Worm (Caenorhabditis elegans): ENCODE results near the gene Y49F6B.13.

Gene Y49F6B.13

ce11 chrII:3438280-3438679, 33.2 kb downstream of the Y49F6B.13 start:
- TF ChIP-seq blmp-1 (tag; optimal IDR thresholded peaks at IDR 0.05; ENCODE audit: insufficient read depth) (peak; percentile 39), C34F6.9 (tag; optimal IDR thresholded peaks at IDR 0.05) (no peak), unc-62 (GFP tag; optimal IDR thresholded peaks at IDR 0.05) (no peak), peb-1 (tag; optimal IDR thresholded peaks at IDR 0.05) (no peak), unc-39 (tag; optimal IDR thresholded peaks at IDR 0.05) (no peak)

- no peak for TF ChIP-seq nhr-6 (tag; optimal IDR thresholded peaks at IDR 0.05)
- no peak for TF ChIP-seq peb-1 (tag; optimal IDR thresholded peaks at IDR 0.05)
- TF ChIP-seq lin-11 (tag; optimal IDR thresholded peaks at IDR 0.05) = no peak
- TF ChIP-seq unc-39 (tag; optimal IDR thresholded peaks at IDR 0.05) = no peak
- TF ChIP-seq nhr-237 (tag; optimal IDR thresholded peaks at IDR 0.05) = no peak
- no peak for TF ChIP-seq egl-27 (tag; optimal IDR thresholded peaks at IDR 0.05)
- TF ChIP-seq sma-3 (GFP tag; optimal IDR thresholded peaks at IDR 0.05) = no peak
- TF ChIP-seq lin-13 (GFP tag; optimal IDR thresholded peaks at IDR 0.05) = no peak
- TF ChIP-seq lsy-2 (tag; optimal IDR thresholded peaks at IDR 0.05) = no peak
- TF ChIP-seq nhr-12 (tag; optimal IDR thresholded peaks at IDR 0.05) = no peak
- no peak for TF ChIP-seq sma-9 (GFP tag; optimal IDR thresholded peaks at IDR 0.05)
- no peak for TF ChIP-seq sma-9 (tag; optimal IDR thresholded peaks at IDR 0.05)
- no peak for TF ChIP-seq mdl-1 (tag; optimal IDR thresholded peaks at IDR 0.05)
- TF ChIP-seq unc-55 (GFP tag; optimal IDR thresholded peaks at IDR 0.05) = no peak
- no peak for TF ChIP-seq aly-2 (tag; optimal IDR thresholded peaks at IDR 0.05)
- TF ChIP-seq nhr-11 (tag; optimal IDR thresholded peaks at IDR 0.05) = no peak
- no peak for TF ChIP-seq F13H6.1 (tag; optimal IDR thresholded peaks at IDR 0.05)
Observed at ce11 chrII:3437393-3437792, 34.1 kb downstream of the Y49F6B.13 start.

DNA sequence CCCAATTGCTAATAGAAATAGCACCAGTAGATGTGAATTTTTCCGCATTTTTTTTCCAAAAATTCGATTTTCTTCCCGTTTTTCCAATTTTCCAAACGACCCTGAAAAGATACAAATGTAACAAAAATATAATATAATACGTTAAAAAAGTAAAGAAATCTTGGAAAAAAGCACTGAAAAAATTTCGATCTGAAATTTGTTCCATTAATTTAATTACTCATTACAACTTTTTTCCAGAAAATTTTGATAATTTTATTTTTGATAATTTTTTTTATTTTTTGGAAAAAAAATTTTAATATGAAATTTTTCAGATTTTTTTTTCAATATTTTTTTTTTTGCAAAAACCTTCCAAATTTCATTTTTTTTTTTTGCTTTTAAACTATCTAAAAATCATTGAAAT, 35.1 kb downstream of the Y49F6B.13 start, which contains the start of gene skpo-2:
Gene skpo-2 (minus strand): TSS at position 101 of the 400 bp plus-strand sequence.
- no peak for TF ChIP-seq ZK546.5 (tag; optimal IDR thresholded peaks at IDR 0.05)
- no peak for TF ChIP-seq mdl-1 (tag; optimal IDR thresholded peaks at IDR 0.05)
- TF ChIP-seq F13H6.1 (tag; optimal IDR thresholded peaks at IDR 0.05) = no peak
- TF ChIP-seq lin-11 (tag; optimal IDR thresholded peaks at IDR 0.05) = no peak
- TF ChIP-seq aly-2 (tag; optimal IDR thresholded peaks at IDR 0.05) = no peak
- TF ChIP-seq unc-39 (tag; optimal IDR thresholded peaks at IDR 0.05) = no peak
- TF ChIP-seq nhr-25 (tag; optimal IDR thresholded peaks at IDR 0.05) = no peak
- TF ChIP-seq sem-4 (tag; optimal IDR thresholded peaks at IDR 0.05) = no peak
- no peak for TF ChIP-seq ztf-11 (tag; optimal IDR thresholded peaks at IDR 0.05)
- TF ChIP-seq zag-1 (tag; optimal IDR thresholded peaks at IDR 0.05) = no peak
- TF ChIP-seq nhr-129 (tag; optimal IDR thresholded peaks at IDR 0.05) = no peak
- no peak for TF ChIP-seq nhr-11 (tag; optimal IDR thresholded peaks at IDR 0.05)
- TF ChIP-seq fos-1 (tag; optimal IDR thresholded peaks at IDR 0.05) = no peak
- TF ChIP-seq unc-62 (GFP tag; optimal IDR thresholded peaks at IDR 0.05) = no peak
- no peak for TF ChIP-seq elt-3 (tag; optimal IDR thresholded peaks at IDR 0.05)
- no peak for TF ChIP-seq C34F6.9 (tag; optimal IDR thresholded peaks at IDR 0.05)
- no peak for TF ChIP-seq ztf-4 (tag; optimal IDR thresholded peaks at IDR 0.05)
- no peak for TF ChIP-seq nhr-23 (tag; optimal IDR thresholded peaks at IDR 0.05)
- no peak for TF ChIP-seq ceh-82 (tag; optimal IDR thresholded peaks at IDR 0.05)

DNA sequence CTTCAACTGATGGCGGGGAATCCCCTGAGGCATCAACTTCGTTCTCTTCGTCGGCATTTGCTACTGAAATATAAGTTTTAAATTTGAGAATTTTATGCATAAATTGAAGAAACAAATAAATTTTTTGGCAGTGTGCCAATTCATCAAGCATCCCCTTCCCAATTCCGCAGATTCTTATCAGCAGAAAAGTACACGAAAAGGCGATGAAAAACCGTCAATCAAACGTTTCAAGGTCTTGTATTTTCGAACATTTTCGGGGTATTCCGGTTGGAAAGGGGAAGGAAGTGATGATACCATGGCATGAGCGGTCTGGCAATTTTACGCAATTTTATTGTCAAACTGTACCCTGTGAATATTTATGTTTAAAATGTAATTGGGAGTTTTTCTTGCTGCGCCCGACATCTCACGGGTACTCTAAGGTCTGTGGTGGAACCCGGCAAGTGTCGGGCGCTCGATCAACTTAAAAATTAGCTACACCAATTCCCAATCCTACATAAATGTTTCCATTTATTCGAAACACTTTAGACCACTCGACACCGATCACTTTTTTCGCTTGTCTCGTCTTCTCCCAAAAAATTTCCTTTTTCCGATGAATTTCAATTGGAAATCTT, 36.5 kb downstream of the Y49F6B.13 start:
- TF ChIP-seq ztf-1 (GFP tag; conservative IDR thresholded peaks at IDR 0.05) (no peak), nhr-6 (tag; optimal IDR thresholded peaks at IDR 0.05) (no peak), mdl-1 (tag; optimal IDR thresholded peaks at IDR 0.05) (no peak), blmp-1 (tag; optimal IDR thresholded peaks at IDR 0.05; ENCODE audit: insufficient read depth) (no peak), aly-2 (tag; optimal IDR thresholded peaks at IDR 0.05) (no peak), nhr-12 (tag; optimal IDR thresholded peaks at IDR 0.05) (no peak), elt-1 (tag; optimal IDR thresholded peaks at IDR 0.05) (no peak), nhr-11 (tag; optimal IDR thresholded peaks at IDR 0.05) (no peak), sma-9 (GFP tag; optimal IDR thresholded peaks at IDR 0.05) (no peak), sma-9 (tag; optimal IDR thresholded peaks at IDR 0.05) (no peak), zag-1 (tag; optimal IDR thresholded peaks at IDR 0.05) (no peak), R02D3.7 (tag; optimal IDR thresholded peaks at IDR 0.05) (no peak), snpc-4 (tag; optimal IDR thresholded peaks at IDR 0.05) (peak; percentile 67), nhr-23 (tag; optimal IDR thresholded peaks at IDR 0.05) (no peak), unc-55 (GFP tag; optimal IDR thresholded peaks at IDR 0.05) (no peak), nhr-25 (tag; optimal IDR thresholded peaks at IDR 0.05) (peak; percentile 26), ama-1 (optimal IDR thresholded peaks at IDR 0.05) (no peak), lsy-2 (tag; optimal IDR thresholded peaks at IDR 0.05) (no peak), ztf-4 (tag; optimal IDR thresholded peaks at IDR 0.05) (no peak)

Measured in whole organism, L2 larva.